Worm (Caenorhabditis elegans) whole organism, midembryonic: ENCODE data around the gene Y59H11AR.4.

ENCODE experiments used
- T22C8.4 ChIP-seq: fragments of 200-800 bp; sonication (Bioruptor generic); IDR thresholded peaks from 2 replicates; pipeline ENCODE4 v1.3.6; 2022; ENCODE audit warnings: missing genetic modification characterization, missing compliant biosample characterization
- cog-1 ChIP-seq: sonication (generic microtip); optimal IDR thresholded peaks from 2 replicates; lab custom pipeline; 2016; ENCODE audit warnings: missing genetic modification characterization, missing compliant biosample characterization
- flt-1 ChIP-seq: fragments of 200-800 bp; sonication (Bioruptor generic); IDR thresholded peaks from 2 replicates; pipeline ENCODE4 v1.3.6; 2022; ENCODE audit warnings: missing genetic modification characterization, missing compliant biosample characterization
- klf-2 ChIP-seq: fragments of 200-800 bp; sonication (Bioruptor generic); conservative IDR thresholded peaks from 2 replicates; pipeline ENCODE4 v1.3.6; 2022; ENCODE audit warnings: missing genetic modification reagents, missing genetic modification characterization, missing compliant biosample characterization
- med-1 ChIP-seq: sonication (generic microtip); optimal IDR thresholded peaks from 2 replicates; lab custom pipeline; 2017; ENCODE audit warnings: missing genetic modification characterization, mild to moderate bottlenecking, missing compliant biosample characterization, antibody characterized with exemption, missing genetic modification reagents; ENCODE audit not compliant: insufficient read depth
- ref-1 ChIP-seq: fragments of 200-800 bp; sonication (Bioruptor generic); conservative IDR thresholded peaks from 2 replicates; pipeline ENCODE4 v1.3.6; 2022; ENCODE audit warnings: missing genetic modification reagents, missing genetic modification characterization, missing compliant biosample characterization
- tab-1 ChIP-seq: fragments of 200-800 bp; sonication (Bioruptor generic); IDR thresholded peaks from 2 replicates; pipeline ENCODE4 v1.3.6; 2022; ENCODE audit warnings: missing genetic modification characterization, missing compliant biosample characterization
- ztf-29 ChIP-seq: fragments of 200-800 bp; sonication (Bioruptor generic); IDR thresholded peaks from 2 replicates; pipeline ENCODE4 v1.3.6; 2022; ENCODE audit warnings: missing genetic modification reagents, missing genetic modification characterization, missing compliant biosample characterization

- TF ChIP-seq ref-1 (GFP tag; lab: Robert Waterston, UW) (no peak), cog-1 (tag; lab: Kevin White, UChicago) (no peak), tab-1 (GFP tag; lab: Robert Waterston, UW) (no peak), flt-1 (no peak), klf-2 (GFP tag; lab: Robert Waterston, UW) (no peak), med-1 (GFP tag; lab: Kevin White, UChicago) (no peak), ztf-29 (no peak), T22C8.4 (GFP tag; lab: Robert Waterston, UW) (no peak)
Observed at ce11 chrIV:8611886-8612542, 11.5 kb upstream of the Y59H11AR.4 start, which contains the start of the genes F42A9.17 and cyp-33E2.
